Fruit fly (Drosophila melanogaster) whole organism, embryonic: ENCODE results near the gene CG11374.

Source experiments
- Awh ChIP-seq: fragments of 200-800 bp; sonication (Bioruptor generic); IDR thresholded peaks from 2 replicates; pipeline ENCODE4, ENCODE4 v1.3.6; 2022; ENCODE audit warnings: missing biosample characterization, missing genetic modification characterization
- Bdp1 ChIP-seq: fragments of 200-800 bp; sonication (Bioruptor generic); optimal IDR thresholded peaks from 3 replicates; lab custom pipeline; 2016; ENCODE audit warnings: missing biosample characterization, missing genetic modification characterization
- CG10267 ChIP-seq: fragments of 200-800 bp; sonication (Bioruptor generic); optimal IDR thresholded peaks from 2 replicates; lab custom pipeline; 2018; ENCODE audit warnings: missing biosample characterization, mild to moderate bottlenecking, missing genetic modification characterization, moderate library complexity
- CG11085 ChIP-seq: fragments of 200-800 bp; sonication (Bioruptor generic); IDR thresholded peaks from 2 replicates; pipeline ENCODE4 v1.3.6; 2022; ENCODE audit warnings: missing biosample characterization, missing genetic modification characterization
- CG12299 ChIP-seq: fragments of 200-800 bp; sonication (Bioruptor generic); optimal IDR thresholded peaks from 2 replicates; lab custom pipeline; 2018; ENCODE audit warnings: missing biosample characterization, mild to moderate bottlenecking, missing genetic modification characterization
- CG12391 ChIP-seq: fragments of 200-800 bp; sonication (Bioruptor generic); optimal IDR thresholded peaks from 3 replicates; lab custom pipeline; 2018; ENCODE audit warnings: missing biosample characterization, mild to moderate bottlenecking, missing genetic modification characterization, moderate library complexity
- CG12659 ChIP-seq: fragments of 200-800 bp; sonication (Bioruptor generic); optimal IDR thresholded peaks from 3 replicates; lab custom pipeline; 2017; ENCODE audit warnings: mild to moderate bottlenecking, missing biosample characterization, missing genetic modification reagents, missing genetic modification characterization
- CG13287 ChIP-seq: fragments of 200-800 bp; sonication (Bioruptor generic); IDR thresholded peaks from 2 replicates; pipeline ENCODE4 v1.3.6; 2022; ENCODE audit warnings: missing biosample characterization, missing genetic modification characterization; ENCODE audit not compliant: partially characterized antibody
- CG13775 ChIP-seq: fragments of 200-800 bp; sonication (Bioruptor generic); optimal IDR thresholded peaks from 3 replicates; lab custom pipeline; 2017; ENCODE audit warnings: missing biosample characterization, mild to moderate bottlenecking, missing genetic modification characterization
- CG14710 ChIP-seq: fragments of 200-800 bp; sonication (Bioruptor generic); optimal IDR thresholded peaks from 3 replicates; lab custom pipeline; 2019; ENCODE audit warnings: missing biosample characterization, mild to moderate bottlenecking, missing genetic modification characterization, moderate library complexity
- CG15073 ChIP-seq: fragments of 200-800 bp; sonication (Bioruptor generic); optimal IDR thresholded peaks from 2 replicates; lab custom pipeline; 2016; ENCODE audit warnings: missing biosample characterization, missing genetic modification characterization
- CG1529 ChIP-seq: fragments of 200-800 bp; sonication (Bioruptor generic); optimal IDR thresholded peaks from 3 replicates; lab custom pipeline; 2018; ENCODE audit warnings: missing biosample characterization, missing genetic modification characterization
- CG17385 ChIP-seq: fragments of 200-800 bp; sonication (Bioruptor generic); optimal IDR thresholded peaks from 3 replicates; lab custom pipeline; 2018; ENCODE audit warnings: missing biosample characterization, mild to moderate bottlenecking, missing genetic modification characterization
- CG17568 ChIP-seq: fragments of 200-800 bp; sonication (Bioruptor generic); optimal IDR thresholded peaks from 2 replicates; lab custom pipeline; 2018; ENCODE audit warnings: missing biosample characterization, mild to moderate bottlenecking, missing genetic modification characterization, moderate library complexity
- CG2120 ChIP-seq: fragments of 200-800 bp; sonication (Bioruptor generic); optimal IDR thresholded peaks from 3 replicates; lab custom pipeline; 2016; ENCODE audit warnings: missing biosample characterization, missing genetic modification characterization
- CG2129 ChIP-seq: fragments of 200-800 bp; sonication (Bioruptor generic); IDR thresholded peaks from 2 replicates; pipeline ENCODE4 v1.3.6; 2022; ENCODE audit warnings: missing biosample characterization, missing genetic modification characterization; ENCODE audit not compliant: partially characterized antibody
- CG31224 ChIP-seq: fragments of 200-800 bp; sonication (Bioruptor generic); IDR thresholded peaks from 2 replicates; pipeline ENCODE4 v1.3.6; 2022; ENCODE audit warnings: missing biosample characterization, missing genetic modification characterization
- CG31365 ChIP-seq: fragments of 200-800 bp; sonication (Bioruptor generic); optimal IDR thresholded peaks from 2 replicates; lab custom pipeline; 2018; ENCODE audit warnings: missing biosample characterization, mild to moderate bottlenecking, missing genetic modification characterization
- CG34224 ChIP-seq: fragments of 200-800 bp; sonication (Bioruptor generic); IDR thresholded peaks from 3 replicates; pipeline ENCODE4 v1.3.6; 2022; ENCODE audit warnings: missing biosample characterization, missing genetic modification characterization; ENCODE audit not compliant: partially characterized antibody
- CG6175 ChIP-seq: fragments of 200-800 bp; sonication (Bioruptor generic); IDR thresholded peaks from 3 replicates; pipeline ENCODE4 v1.3.6; 2022; ENCODE audit warnings: missing biosample characterization, missing genetic modification characterization
- CG8359 ChIP-seq: fragments of 200-800 bp; sonication (Bioruptor generic); optimal IDR thresholded peaks from 2 replicates; lab custom pipeline; 2017; ENCODE audit warnings: missing biosample characterization, mild to moderate bottlenecking, missing genetic modification characterization, borderline replicate concordance
- CG9437 ChIP-seq: fragments of 200-800 bp; sonication (Bioruptor generic); optimal IDR thresholded peaks from 2 replicates; lab custom pipeline; 2018; ENCODE audit warnings: missing biosample characterization, mild to moderate bottlenecking, missing genetic modification characterization
- CrebB ChIP-seq: fragments of 200-800 bp; sonication (Bioruptor generic); optimal IDR thresholded peaks from 3 replicates; lab custom pipeline; 2018; ENCODE audit warnings: missing biosample characterization, mild to moderate bottlenecking, missing genetic modification characterization
- Dp ChIP-seq: fragments of 200-800 bp; sonication (Bioruptor generic); optimal IDR thresholded peaks from 2 replicates; lab custom pipeline; 2018; ENCODE audit warnings: missing biosample characterization, mild to moderate bottlenecking, missing genetic modification characterization, moderate library complexity
- E2f2 ChIP-seq: fragments of 200-800 bp; sonication (Bioruptor generic); IDR thresholded peaks from 2 replicates; pipeline ENCODE4 v1.3.6; 2022; ENCODE audit warnings: missing biosample characterization, missing genetic modification characterization
- Med ChIP-seq: fragments of 200-800 bp; sonication (Bioruptor generic); peaks from one replicate; lab custom pipeline; 2016; ENCODE audit warnings: missing biosample characterization, missing genetic modification characterization, mild to moderate bottlenecking, inconsistent platforms, moderate library complexity
- Neu2 ChIP-seq: fragments of 200-800 bp; sonication (Bioruptor generic); optimal IDR thresholded peaks from 3 replicates; lab custom pipeline; 2016; ENCODE audit warnings: missing biosample characterization, missing genetic modification characterization, borderline replicate concordance
- al ChIP-seq: fragments of 200-800 bp; sonication (Bioruptor generic); IDR thresholded peaks from 2 replicates; pipeline ENCODE4 v1.3.6; 2022; ENCODE audit warnings: missing biosample characterization, missing genetic modification characterization
- amos ChIP-seq: fragments of 200-800 bp; sonication (Bioruptor generic); IDR thresholded peaks from 2 replicates; pipeline ENCODE4 v1.3.6; 2022; ENCODE audit warnings: missing biosample characterization, missing genetic modification characterization; ENCODE audit not compliant: partially characterized antibody
- aop ChIP-seq: fragments of 200-800 bp; sonication (Bioruptor generic); IDR thresholded peaks from 2 replicates; pipeline ENCODE4 v1.3.6; 2022; ENCODE audit warnings: missing biosample characterization, missing genetic modification characterization
- az2 ChIP-seq: fragments of 200-800 bp; sonication (Bioruptor generic); optimal IDR thresholded peaks from 3 replicates; lab custom pipeline; 2016; ENCODE audit warnings: missing biosample characterization, missing genetic modification characterization
- bsh ChIP-seq, 2 experiments: fragments of 200-800 bp; sonication (Bioruptor generic); optimal IDR thresholded peaks; 2 replicates each; lab custom pipeline; 2017 to 2018; ENCODE audit warnings: mild to moderate bottlenecking in 2 of 2, missing biosample characterization in 2 of 2, missing genetic modification characterization in 2 of 2, moderate library complexity in 1 of 2
- chif ChIP-seq, 2 experiments: fragments of 200-800 bp; sonication (Bioruptor generic); optimal IDR thresholded peaks; 3 replicates each; lab custom pipeline; 2016; ENCODE audit warnings: missing biosample characterization in 2 of 2, missing genetic modification characterization in 2 of 2
- chinmo ChIP-seq: fragments of 200-800 bp; sonication (Bioruptor generic); IDR thresholded peaks from 4 replicates; pipeline ENCODE4 v1.3.6; 2022; ENCODE audit warnings: missing biosample characterization, missing genetic modification characterization; ENCODE audit not compliant: partially characterized antibody
- crol ChIP-seq: fragments of 200-800 bp; sonication (Bioruptor generic); IDR thresholded peaks from 2 replicates; pipeline ENCODE4 v1.3.6; 2022; ENCODE audit warnings: missing biosample characterization, missing genetic modification characterization
- cwo ChIP-seq: fragments of 200-800 bp; sonication (Bioruptor generic); optimal IDR thresholded peaks from 3 replicates; lab custom pipeline; 2017; ENCODE audit warnings: missing biosample characterization, missing genetic modification characterization, mild to moderate bottlenecking, moderate library complexity, missing genetic modification reagents
- eve ChIP-seq, 2 experiments: fragments of >200 bp; optimal IDR thresholded peaks; 2 replicates each; lab custom pipeline; 2017; ENCODE audit warnings: missing biosample characterization in 2 of 2, missing genetic modification characterization in 2 of 2
- kni ChIP-seq: fragments of 200-800 bp; sonication (Bioruptor generic); optimal IDR thresholded peaks from 3 replicates; lab custom pipeline; 2017; ENCODE audit warnings: mild to moderate bottlenecking, missing biosample characterization, missing genetic modification reagents, missing genetic modification characterization
- lab ChIP-seq: fragments of 200-800 bp; sonication (Bioruptor generic); optimal IDR thresholded peaks from 3 replicates; lab custom pipeline; 2017; ENCODE audit warnings: missing biosample characterization, missing genetic modification characterization, mild to moderate bottlenecking, moderate library complexity, missing genetic modification reagents
- luna ChIP-seq: fragments of 200-800 bp; sonication (Bioruptor generic); optimal IDR thresholded peaks from 2 replicates; lab custom pipeline; 2016; ENCODE audit warnings: missing biosample characterization, missing genetic modification characterization
- maf-S ChIP-seq: fragments of 200-800 bp; sonication (Bioruptor generic); optimal IDR thresholded peaks from 2 replicates; lab custom pipeline; 2016; ENCODE audit warnings: missing biosample characterization, missing genetic modification characterization
- phol ChIP-seq: fragments of 200-800 bp; sonication (Bioruptor generic); optimal IDR thresholded peaks from 3 replicates; lab custom pipeline; 2018; ENCODE audit warnings: missing biosample characterization, mild to moderate bottlenecking, missing genetic modification characterization, moderate library complexity
- ro ChIP-seq: fragments of 200-800 bp; sonication (Bioruptor generic); IDR thresholded peaks from 2 replicates; pipeline ENCODE4 v1.3.6; 2022; ENCODE audit warnings: missing biosample characterization, missing genetic modification characterization
- row ChIP-seq: fragments of 200-800 bp; sonication (Bioruptor generic); IDR thresholded peaks from 3 replicates; pipeline ENCODE4 v1.3.6; 2022; ENCODE audit warnings: missing biosample characterization, missing genetic modification characterization
- sqz ChIP-seq: fragments of 200-800 bp; sonication (Bioruptor generic); optimal IDR thresholded peaks from 3 replicates; lab custom pipeline; 2018; ENCODE audit warnings: missing biosample characterization, mild to moderate bottlenecking, missing genetic modification characterization
- stwl ChIP-seq: fragments of 200-800 bp; sonication (Bioruptor generic); optimal IDR thresholded peaks from 3 replicates; lab custom pipeline; 2018; ENCODE audit warnings: missing biosample characterization, mild to moderate bottlenecking, missing genetic modification characterization, moderate library complexity
- tll ChIP-seq, 2 experiments: fragments of 200-800 bp in 1 of 2; fragments of >200 bp in 1 of 2; sonication (Bioruptor generic) in 1 of 2; optimal IDR thresholded peaks; 2 replicates each; lab custom pipeline; 2017 to 2019; ENCODE audit warnings: missing biosample characterization in 2 of 2, missing genetic modification characterization in 2 of 2, mild to moderate bottlenecking in 1 of 2, moderate library complexity in 1 of 2
- zen2 ChIP-seq: fragments of 200-800 bp; sonication (Bioruptor generic); IDR thresholded peaks from 3 replicates; pipeline ENCODE4 v1.3.6; 2022; ENCODE audit warnings: missing biosample characterization, missing genetic modification characterization; ENCODE audit not compliant: partially characterized antibody
- zfh2 ChIP-seq: fragments of 200-800 bp; sonication (Bioruptor generic); optimal IDR thresholded peaks from 2 replicates; lab custom pipeline; 2016; ENCODE audit warnings: missing biosample characterization, missing genetic modification characterization

Gene CG11374

dm6 chr2L:94639-95059 is 18.5 kb downstream of the CG11374 start, which contains the start of gene Zir (continued):
- TF ChIP-seq CG12391 (tag; lab: Kevin White, UChicago) (peak; percentile 39), zen2 (GFP tag; lab: Robert Waterston, UW) (peak; percentile 10; the same call in 1 of the 3 replicates), chif (GFP tag; optimal IDR thresholded peaks at IDR 0.05; lab: Kevin White, UChicago) (no peak), sqz (GFP tag; lab: Kevin White, UChicago) (no peak), CG10267 (tag; lab: Kevin White, UChicago) (peak; percentile 21), az2 (no peak), CG13287 (peak; percentile 80), maf-S (GFP tag; lab: Kevin White, UChicago) (no peak), Neu2 (GFP tag; lab: Kevin White, UChicago) (no peak), CG12659 (GFP tag; lab: Kevin White, UChicago) (peak; percentile 26), phol (no peak), tll (GFP tag; optimal IDR thresholded peaks at IDR 0.05; lab: Kevin White, UChicago) (no peak), CG2129 (GFP tag; lab: Robert Waterston, UW) (peak; percentile 45; the same call in 1 of the 2 replicates), chinmo (peak; percentile 77; the same call in 2 of the 4 replicates), cwo (GFP tag; lab: Kevin White, UChicago) (no peak), stwl (tag; lab: Kevin White, UChicago) (peak; percentile 33), CG31365 (no peak), CG14710 (tag; lab: Kevin White, UChicago) (peak; percentile 13), E2f2 (GFP tag; lab: Robert Waterston, UW) (no peak), crol (GFP tag; lab: Robert Waterston, UW) (no peak), bsh (GFP tag; optimal IDR thresholded peaks at IDR 0.05; lab: Kevin White, UChicago) (no peak), CG6175 (GFP tag; lab: Robert Waterston, UW) (no peak), CrebB (tag; lab: Kevin White, UChicago) (no peak), CG31224 (GFP tag; lab: Robert Waterston, UW) (no peak), luna (no peak), al (no peak), CG11085 (GFP tag; lab: Robert Waterston, UW) (no peak), CG1529 (GFP tag; lab: Kevin White, UChicago) (no peak), CG34224 (peak; percentile 66), Awh (GFP tag; lab: Robert Waterston, UW) (no peak), CG2120 (GFP tag; lab: Kevin White, UChicago) (peak; percentile 49), row (peak; percentile 83), CG15073 (no peak), CG12299 (tag; lab: Kevin White, UChicago) (no peak), CG8359 (GFP tag; lab: Kevin White, UChicago) (no peak), CG9437 (peak; percentile 26), amos (GFP tag; lab: Robert Waterston, UW) (peak; percentile 74; the same call in 1 of the 2 replicates), kni (no peak), Dp (GFP tag; lab: Kevin White, UChicago) (peak; percentile 16), Med (GFP tag; lab: Kevin White, UChicago) (peak; percentile 83), aop (no peak), ro (GFP tag; lab: Robert Waterston, UW) (no peak), eve (GFP tag; optimal IDR thresholded peaks at IDR 0.05; lab: Kevin White, UChicago) (peak in 1 of 2 experiments; percentile 75), lab (GFP tag; lab: Kevin White, UChicago) (no peak), CG17385 (no peak), CG17568 (GFP tag; lab: Kevin White, UChicago) (no peak), zfh2 (GFP tag; lab: Kevin White, UChicago) (no peak), Bdp1 (GFP tag; lab: Kevin White, UChicago) (no peak), CG13775 (GFP tag; lab: Kevin White, UChicago) (peak; percentile 0)
